Fruit fly (Drosophila melanogaster) whole organism, embryonic: ENCODE results near the gene Spn88Ea.

Source experiments
- Atf3 ChIP-seq: fragments of 200-800 bp; sonication (Bioruptor generic); optimal IDR thresholded peaks from 3 replicates; lab custom pipeline; 2016; ENCODE audit warnings: missing biosample characterization, missing genetic modification characterization
- CG1024 ChIP-seq: fragments of 200-800 bp; sonication (Bioruptor generic); IDR thresholded peaks from 2 replicates; pipeline ENCODE4 v1.3.6; 2022; ENCODE audit warnings: missing biosample characterization, missing genetic modification characterization
- CG10654 ChIP-seq: fragments of 200-800 bp; sonication (Bioruptor generic); optimal IDR thresholded peaks from 2 replicates; lab custom pipeline; 2016; ENCODE audit warnings: missing biosample characterization, missing genetic modification characterization
- CG12236 ChIP-seq: fragments of 200-800 bp; sonication (Bioruptor generic); optimal IDR thresholded peaks from 2 replicates; lab custom pipeline; 2016; ENCODE audit warnings: missing biosample characterization, missing genetic modification characterization
- CG12391 ChIP-seq: fragments of 200-800 bp; sonication (Bioruptor generic); optimal IDR thresholded peaks from 3 replicates; lab custom pipeline; 2018; ENCODE audit warnings: missing biosample characterization, mild to moderate bottlenecking, missing genetic modification characterization, moderate library complexity
- CG13424 ChIP-seq: fragments of 200-800 bp; sonication (Bioruptor generic); optimal IDR thresholded peaks from 2 replicates; lab custom pipeline; 2019; ENCODE audit warnings: missing biosample characterization, mild to moderate bottlenecking, missing genetic modification characterization, moderate library complexity
- CG15269 ChIP-seq: fragments of 200-800 bp; sonication (Bioruptor generic); optimal IDR thresholded peaks from 2 replicates; lab custom pipeline; 2018; ENCODE audit warnings: missing biosample characterization, mild to moderate bottlenecking, missing genetic modification characterization, moderate library complexity
- CG15696 ChIP-seq: fragments of 200-800 bp; sonication (Bioruptor generic); optimal IDR thresholded peaks from 2 replicates; lab custom pipeline; 2019; ENCODE audit warnings: missing biosample characterization, mild to moderate bottlenecking, missing genetic modification characterization, moderate library complexity
- CG17328 ChIP-seq: fragments of 200-800 bp; sonication (Bioruptor generic); IDR thresholded peaks from 2 replicates; pipeline ENCODE4 v1.3.6; 2022; ENCODE audit warnings: missing biosample characterization, missing genetic modification characterization
- CG1832 ChIP-seq: fragments of 200-800 bp; sonication (Bioruptor generic); optimal IDR thresholded peaks from 2 replicates; lab custom pipeline; 2017; ENCODE audit warnings: missing biosample characterization, mild to moderate bottlenecking, missing genetic modification characterization, inconsistent platforms
- CG32532 ChIP-seq: fragments of 200-800 bp; sonication (Bioruptor generic); IDR thresholded peaks from 2 replicates; pipeline ENCODE4 v1.3.6; 2022; ENCODE audit warnings: missing biosample characterization, missing genetic modification characterization
- CG34422 ChIP-seq: fragments of 200-800 bp; sonication (Bioruptor generic); IDR thresholded peaks from 3 replicates; pipeline ENCODE4 v1.3.6; 2022; ENCODE audit warnings: missing biosample characterization, missing genetic modification characterization
- CG4282 ChIP-seq: fragments of 200-800 bp; sonication (Bioruptor generic); optimal IDR thresholded peaks from 2 replicates; lab custom pipeline; 2016; ENCODE audit warnings: missing biosample characterization, missing genetic modification characterization
- CG6765 ChIP-seq: fragments of 200-800 bp; sonication (Bioruptor generic); optimal IDR thresholded peaks from 3 replicates; lab custom pipeline; 2017; ENCODE audit warnings: missing biosample characterization, mild to moderate bottlenecking, missing genetic modification characterization
- CG8089 ChIP-seq: fragments of 200-800 bp; sonication (Bioruptor generic); optimal IDR thresholded peaks from 3 replicates; lab custom pipeline; 2016; ENCODE audit warnings: missing biosample characterization, missing genetic modification characterization
- CG8478 ChIP-seq: fragments of >200 bp; optimal IDR thresholded peaks from 2 replicates; lab custom pipeline; 2018
- CG9727 ChIP-seq: fragments of 200-800 bp; sonication (Bioruptor generic); optimal IDR thresholded peaks from 3 replicates; lab custom pipeline; 2017; ENCODE audit warnings: missing biosample characterization, mild to moderate bottlenecking, missing genetic modification characterization
- D19B ChIP-seq: fragments of 200-800 bp; sonication (Bioruptor generic); optimal IDR thresholded peaks from 2 replicates; lab custom pipeline; 2017; ENCODE audit warnings: missing biosample characterization, mild to moderate bottlenecking, missing genetic modification characterization
- Dek ChIP-seq: fragments of 200-800 bp; sonication (Bioruptor generic); optimal IDR thresholded peaks from 3 replicates; lab custom pipeline; 2019; ENCODE audit warnings: missing biosample characterization, mild to moderate bottlenecking, missing genetic modification characterization, moderate library complexity
- Elba2 ChIP-seq: fragments of 200-800 bp; sonication (Bioruptor generic); optimal IDR thresholded peaks from 3 replicates; lab custom pipeline; 2016; ENCODE audit warnings: missing biosample characterization, missing genetic modification characterization
- Ets65A ChIP-seq: fragments of 200-800 bp; sonication (Bioruptor generic); peaks from one replicate; lab custom pipeline; 2016; ENCODE audit warnings: missing biosample characterization, missing genetic modification characterization
- Fer3 ChIP-seq: fragments of 200-800 bp; sonication (Bioruptor generic); optimal IDR thresholded peaks from 2 replicates; lab custom pipeline; 2018; ENCODE audit warnings: missing biosample characterization, mild to moderate bottlenecking, missing genetic modification characterization, moderate library complexity
- Gsc ChIP-seq: fragments of 200-800 bp; sonication (Bioruptor generic); IDR thresholded peaks from 2 replicates; pipeline ENCODE4 v1.3.6; 2022; ENCODE audit warnings: missing biosample characterization, missing genetic modification characterization
- HLH4C ChIP-seq: fragments of 200-800 bp; sonication (Bioruptor generic); IDR thresholded peaks from 3 replicates; pipeline ENCODE4 v1.3.6; 2022; ENCODE audit warnings: missing biosample characterization, missing genetic modification characterization; ENCODE audit not compliant: partially characterized antibody
- HmgD ChIP-seq: fragments of 200-800 bp; sonication (Bioruptor generic); optimal IDR thresholded peaks from 3 replicates; lab custom pipeline; 2016; ENCODE audit warnings: missing biosample characterization, missing genetic modification characterization
- Kr ChIP-seq: fragments of 200-800 bp; sonication (Bioruptor generic); optimal IDR thresholded peaks from 2 replicates; lab custom pipeline; 2017; ENCODE audit warnings: missing biosample characterization, mild to moderate bottlenecking, missing genetic modification characterization
- NC2β ChIP-seq: fragments of 200-800 bp; sonication (Bioruptor generic); optimal IDR thresholded peaks from 2 replicates; lab custom pipeline; 2016; ENCODE audit warnings: missing biosample characterization, missing genetic modification characterization
- NfI ChIP-seq: fragments of 200-800 bp; sonication (Bioruptor generic); optimal IDR thresholded peaks from 3 replicates; lab custom pipeline; 2018; ENCODE audit warnings: missing biosample characterization, mild to moderate bottlenecking, missing genetic modification characterization, moderate library complexity
- Optix ChIP-seq: fragments of 200-800 bp; sonication (Bioruptor generic); IDR thresholded peaks from 3 replicates; pipeline ENCODE4 v1.3.6; 2022; ENCODE audit warnings: missing biosample characterization, missing genetic modification characterization
- Six4 ChIP-seq: fragments of 200-800 bp; sonication (Bioruptor generic); optimal IDR thresholded peaks from 2 replicates; lab custom pipeline; 2016; ENCODE audit warnings: missing biosample characterization, missing genetic modification characterization
- Taf1 ChIP-seq: fragments of 200-800 bp; sonication (Bioruptor generic); IDR thresholded peaks from 2 replicates; pipeline ENCODE4 v1.3.6; 2022; ENCODE audit warnings: missing biosample characterization, missing genetic modification characterization
- Xbp1 ChIP-seq: fragments of 200-800 bp; sonication (Bioruptor generic); optimal IDR thresholded peaks from 3 replicates; lab custom pipeline; 2016; ENCODE audit warnings: missing biosample characterization, mild to moderate bottlenecking, missing genetic modification characterization
- YL-1 ChIP-seq: fragments of 200-800 bp; sonication (Bioruptor generic); optimal IDR thresholded peaks from 3 replicates; lab custom pipeline; 2017; ENCODE audit warnings: missing biosample characterization, mild to moderate bottlenecking, missing genetic modification characterization
- ash1 ChIP-seq: fragments of 200-800 bp; sonication (Bioruptor generic); optimal IDR thresholded peaks from 2 replicates; lab custom pipeline; 2018; ENCODE audit warnings: missing biosample characterization, mild to moderate bottlenecking, missing genetic modification characterization
- bowl ChIP-seq: fragments of 200-800 bp; sonication (Bioruptor generic); IDR thresholded peaks from 2 replicates; pipeline ENCODE4 v1.3.6; 2022; ENCODE audit warnings: missing biosample characterization, missing genetic modification characterization
- cad ChIP-seq: fragments of >200 bp; optimal IDR thresholded peaks from 2 replicates; lab custom pipeline; 2017; ENCODE audit warnings: missing biosample characterization, missing genetic modification characterization
- ems ChIP-seq: fragments of 200-800 bp; sonication (Bioruptor generic); optimal IDR thresholded peaks from 3 replicates; lab custom pipeline; 2016; ENCODE audit warnings: missing biosample characterization, missing genetic modification characterization
- en ChIP-seq: fragments of 200-800 bp; sonication (Bioruptor generic); optimal IDR thresholded peaks from 2 replicates; lab custom pipeline; 2016; ENCODE audit warnings: missing biosample characterization, missing genetic modification characterization
- exex ChIP-seq: fragments of 200-800 bp; sonication (Bioruptor generic); optimal IDR thresholded peaks from 4 replicates; lab custom pipeline; 2018; ENCODE audit warnings: missing biosample characterization, mild to moderate bottlenecking, missing genetic modification characterization, moderate library complexity
- fu2 ChIP-seq: fragments of 200-800 bp; sonication (Bioruptor generic); optimal IDR thresholded peaks from 2 replicates; lab custom pipeline; 2016; ENCODE audit warnings: missing biosample characterization, missing genetic modification characterization
- gro ChIP-seq: fragments of 200-800 bp; sonication (Bioruptor generic); optimal IDR thresholded peaks from 2 replicates; lab custom pipeline; 2016; ENCODE audit warnings: missing biosample characterization, missing genetic modification characterization
- lbe ChIP-seq: fragments of 200-800 bp; sonication (Bioruptor generic); optimal IDR thresholded peaks from 2 replicates; lab custom pipeline; 2016; ENCODE audit warnings: missing biosample characterization, mild to moderate bottlenecking, missing genetic modification characterization
- nerfin-2 ChIP-seq: fragments of 200-800 bp; sonication (Bioruptor generic); IDR thresholded peaks from 2 replicates; pipeline ENCODE4 v1.3.6; 2022; ENCODE audit warnings: missing biosample characterization, missing genetic modification characterization; ENCODE audit not compliant: partially characterized antibody
- pzg ChIP-seq: fragments of 200-800 bp; sonication (Bioruptor generic); optimal IDR thresholded peaks from 3 replicates; lab custom pipeline; 2018; ENCODE audit warnings: missing biosample characterization, mild to moderate bottlenecking, missing genetic modification characterization, moderate library complexity
- sens-2 ChIP-seq: fragments of 200-800 bp; sonication (Bioruptor generic); IDR thresholded peaks from 2 replicates; pipeline ENCODE4 v1.3.6; 2022; ENCODE audit warnings: missing biosample characterization, missing genetic modification characterization
- sna ChIP-seq: fragments of 200-800 bp; sonication (Bioruptor generic); IDR thresholded peaks from 2 replicates; pipeline ENCODE4 v1.3.6; 2022; ENCODE audit warnings: missing biosample characterization, missing genetic modification characterization; ENCODE audit not compliant: partially characterized antibody
- so ChIP-seq: fragments of 200-800 bp; sonication (Bioruptor generic); IDR thresholded peaks from 3 replicates; pipeline ENCODE4 v1.3.6; 2022; ENCODE audit warnings: missing biosample characterization, missing genetic modification characterization
- sqz ChIP-seq: fragments of 200-800 bp; sonication (Bioruptor generic); optimal IDR thresholded peaks from 3 replicates; lab custom pipeline; 2018; ENCODE audit warnings: missing biosample characterization, mild to moderate bottlenecking, missing genetic modification characterization
- tup ChIP-seq: fragments of 200-800 bp; sonication (Bioruptor generic); optimal IDR thresholded peaks from 2 replicates; lab custom pipeline; 2016; ENCODE audit warnings: missing biosample characterization, mild to moderate bottlenecking, missing genetic modification characterization, moderate library complexity
- unc-4 ChIP-seq: fragments of 200-800 bp; sonication (Bioruptor generic); IDR thresholded peaks from 2 replicates; pipeline ENCODE4 v1.3.6; 2022; ENCODE audit warnings: missing biosample characterization, missing genetic modification characterization; ENCODE audit not compliant: partially characterized antibody
- usp ChIP-seq: fragments of >200 bp; optimal IDR thresholded peaks from 2 replicates; lab custom pipeline; 2017; ENCODE audit warnings: missing biosample characterization, missing genetic modification characterization
- vfl ChIP-seq: fragments of 200-800 bp; sonication (Bioruptor generic); optimal IDR thresholded peaks from 2 replicates; lab custom pipeline; 2016; ENCODE audit warnings: missing biosample characterization, missing genetic modification characterization
- zf30C ChIP-seq: fragments of 200-800 bp; sonication (Bioruptor generic); optimal IDR thresholded peaks from 3 replicates; lab custom pipeline; 2018; ENCODE audit warnings: missing biosample characterization, mild to moderate bottlenecking, missing genetic modification characterization

Spn88Ea gene

dm6 chr3R:15250454-15250853, 44.2 kb upstream of the Spn88Ea start (continued):
- TF ChIP-seq CG17328 (peak; percentile 76), CG15269 (no peak), ems (peak; percentile 7), NC2β (GFP tag; lab: Kevin White, UChicago) (no peak), NfI (GFP tag; lab: Kevin White, UChicago) (peak; percentile 74), CG6765 (peak; percentile 47), Six4 (GFP tag; lab: Kevin White, UChicago) (no peak), CG4282 (GFP tag; lab: Kevin White, UChicago) (no peak), sna (GFP tag; lab: Robert Waterston, UW) (no peak), bowl (no peak), Atf3 (GFP tag; lab: Kevin White, UChicago) (no peak), CG15696 (tag; lab: Kevin White, UChicago) (no peak), fu2 (GFP tag; lab: Kevin White, UChicago) (no peak), gro (GFP tag; lab: Kevin White, UChicago) (no peak), nerfin-2 (GFP tag; lab: Robert Waterston, UW) (no peak), CG32532 (GFP tag; lab: Robert Waterston, UW) (peak; percentile 86), CG34422 (GFP tag; lab: Robert Waterston, UW) (peak; percentile 72; the same call in 2 of the 3 replicates), Dek (tag; lab: Kevin White, UChicago) (peak; percentile 74), pzg (no peak), Ets65A (peak; percentile 89), en (GFP tag; lab: Kevin White, UChicago) (no peak), Gsc (GFP tag; lab: Robert Waterston, UW) (no peak), vfl (GFP tag; lab: Kevin White, UChicago) (no peak), HLH4C (GFP tag; lab: Robert Waterston, UW) (no peak), CG12391 (tag; lab: Kevin White, UChicago) (peak; percentile 80), exex (tag; lab: Kevin White, UChicago) (no peak), YL-1 (GFP tag; lab: Kevin White, UChicago) (peak; percentile 5), CG8478 (lab: Kevin White, UChicago) (no peak), Optix (GFP tag; lab: Robert Waterston, UW) (no peak; the same call in 2 of the 3 replicates), CG9727 (peak; percentile 63), so (GFP tag; lab: Robert Waterston, UW) (peak; percentile 73; the same call in 1 of the 3 replicates), ash1 (GFP tag; lab: Kevin White, UChicago) (no peak), CG13424 (tag; lab: Kevin White, UChicago) (peak; percentile 76), cad (GFP tag; lab: Kevin White, UChicago) (no peak), zf30C (GFP tag; lab: Kevin White, UChicago) (peak; percentile 57), unc-4 (GFP tag; lab: Robert Waterston, UW) (no peak), Kr (GFP tag; lab: Kevin White, UChicago) (no peak), sqz (GFP tag; lab: Kevin White, UChicago) (no peak), tup (GFP tag; lab: Kevin White, UChicago) (no peak), HmgD (GFP tag; lab: Kevin White, UChicago) (no peak), D19B (GFP tag; lab: Kevin White, UChicago) (peak; percentile 16), CG10654 (GFP tag; lab: Kevin White, UChicago) (no peak), CG1832 (GFP tag; lab: Kevin White, UChicago) (no peak), CG1024 (GFP tag; lab: Robert Waterston, UW) (no peak), Taf1 (GFP tag; lab: Robert Waterston, UW) (peak; percentile 67), sens-2 (GFP tag; lab: Robert Waterston, UW) (no peak), CG8089 (GFP tag; lab: Kevin White, UChicago) (no peak), Fer3 (peak; percentile 74), Elba2 (GFP tag; lab: Kevin White, UChicago) (no peak), lbe (GFP tag; lab: Kevin White, UChicago) (no peak), usp (GFP tag; lab: Kevin White, UChicago) (no peak), CG12236 (no peak), Xbp1 (GFP tag; lab: Kevin White, UChicago) (no peak)
